Worm (Caenorhabditis elegans) whole organism, L4 larva: ENCODE data around the gene F19D8.2.

Experiments
- F49E8.2 ChIP-seq: sonication (generic microtip); optimal IDR thresholded peaks from 2 replicates; lab custom pipeline; 2016; ENCODE audit warnings: missing compliant biosample characterization, mild to moderate bottlenecking, missing genetic modification characterization, borderline replicate concordance
- Y105C5A.15 ChIP-seq: fragments of 200-800 bp; sonication (Bioruptor generic); IDR thresholded peaks from 2 replicates; pipeline ENCODE4 v1.3.6; 2022; ENCODE audit warnings: missing genetic modification characterization, missing compliant biosample characterization
- Y5F2A.4 ChIP-seq: fragments of 200-800 bp; sonication (Bioruptor generic); optimal IDR thresholded peaks from 2 replicates; lab custom pipeline; 2018; ENCODE audit warnings: mild to moderate bottlenecking, missing genetic modification characterization, missing compliant biosample characterization
- Y75B8A.6 ChIP-seq: fragments of 200-800 bp; sonication (Bioruptor generic); IDR thresholded peaks from 2 replicates; pipeline ENCODE4 v1.3.6; 2022; ENCODE audit warnings: missing genetic modification reagents, missing genetic modification characterization, missing compliant biosample characterization
- aha-1 ChIP-seq: fragments of 150-350 bp; peaks from one replicate; lab custom pipeline; 2014; ENCODE audit warnings: missing biosample characterization, missing genetic modification characterization
- aly-2 ChIP-seq: sonication (generic microtip); optimal IDR thresholded peaks from 2 replicates; lab custom pipeline; 2018; ENCODE audit warnings: missing biosample characterization, missing genetic modification characterization
- ama-1 ChIP-seq: fragments of 150-350 bp; optimal IDR thresholded peaks from 2 replicates; lab custom pipeline; 2014; ENCODE audit warnings: inconsistent platforms, mixed read lengths
- ceh-20 ChIP-seq: fragments of 200-800 bp; sonication (Bioruptor generic); IDR thresholded peaks from 2 replicates; pipeline ENCODE4 v1.3.6; 2022; ENCODE audit warnings: missing genetic modification reagents, missing genetic modification characterization, missing compliant biosample characterization
- ceh-62 ChIP-seq: sonication (generic microtip); optimal IDR thresholded peaks from 2 replicates; lab custom pipeline; 2017; ENCODE audit warnings: missing biosample characterization, missing genetic modification characterization
- ctbp-1 ChIP-seq: fragments of 200-800 bp; sonication (Bioruptor generic); IDR thresholded peaks from 2 replicates; pipeline ENCODE4 v1.3.6; 2022; ENCODE audit warnings: missing genetic modification reagents, missing genetic modification characterization, missing compliant biosample characterization
- daf-12 ChIP-seq: fragments of 150-350 bp; optimal IDR thresholded peaks from 2 replicates; lab custom pipeline; 2014; ENCODE audit warnings: missing biosample characterization, missing genetic modification reagents, missing genetic modification characterization
- daf-16 ChIP-seq, 3 experiments: sonication (generic microtip); optimal IDR thresholded peaks; 2 replicates each; lab custom pipeline; 2016 to 2017; ENCODE audit warnings: missing genetic modification characterization in 3 of 3, missing genetic modification reagents in 3 of 3, mild to moderate bottlenecking in 2 of 3, missing compliant biosample characterization in 2 of 3, missing biosample characterization in 1 of 3, moderate library complexity in 1 of 3
- dve-1 ChIP-seq: sonication (generic microtip); optimal IDR thresholded peaks from 2 replicates; lab custom pipeline; 2017; ENCODE audit warnings: antibody characterized with exemption, mild to moderate bottlenecking, missing genetic modification characterization, missing compliant biosample characterization; ENCODE audit not compliant: insufficient read depth
- egl-43 ChIP-seq: fragments of 200-800 bp; sonication (Bioruptor generic); IDR thresholded peaks from 2 replicates; pipeline ENCODE4 v1.3.6; 2022; ENCODE audit warnings: missing genetic modification reagents, missing genetic modification characterization, missing compliant biosample characterization
- fos-1 ChIP-seq: fragments of 150-350 bp; optimal IDR thresholded peaks from 2 replicates; lab custom pipeline; 2014; ENCODE audit warnings: missing biosample characterization, missing genetic modification characterization
- hlh-30 ChIP-seq: sonication (generic microtip); optimal IDR thresholded peaks from 2 replicates; lab custom pipeline; 2017; ENCODE audit warnings: antibody characterized with exemption, mild to moderate bottlenecking, missing genetic modification characterization, missing compliant biosample characterization; ENCODE audit not compliant: insufficient read depth
- lim-7 ChIP-seq: fragments of 200-800 bp; sonication (Bioruptor generic); IDR thresholded peaks from 2 replicates; pipeline ENCODE4 v1.3.6; 2022; ENCODE audit warnings: missing genetic modification characterization, missing compliant biosample characterization
- lin-39 ChIP-seq: fragments of 150-350 bp; optimal IDR thresholded peaks from 2 replicates; lab custom pipeline; 2014; ENCODE audit warnings: missing biosample characterization, missing genetic modification reagents, missing genetic modification characterization
- lir-3 ChIP-seq: sonication (generic microtip); optimal IDR thresholded peaks from 2 replicates; lab custom pipeline; 2016; ENCODE audit warnings: mild to moderate bottlenecking, missing genetic modification characterization, missing compliant biosample characterization
- lsy-2 ChIP-seq, 2 experiments: fragments of 150-350 bp in 1 of 2; sonication (generic microtip) in 1 of 2; optimal IDR thresholded peaks; 2 replicates each; lab custom pipeline; 2014 to 2017; ENCODE audit warnings: missing biosample characterization in 2 of 2, missing genetic modification characterization in 2 of 2
- mdl-1 ChIP-seq, 2 experiments: fragments of 150-350 bp in 1 of 2; sonication (generic microtip) in 1 of 2; optimal IDR thresholded peaks; 2 replicates each; lab custom pipeline; 2014 to 2017; ENCODE audit warnings: missing biosample characterization in 2 of 2, missing genetic modification characterization in 2 of 2
- mep-1 ChIP-seq: fragments of 150-350 bp; sonication (generic microtip); optimal IDR thresholded peaks from 3 replicates; lab custom pipeline; 2014; ENCODE audit warnings: missing biosample characterization, missing genetic modification characterization
- mxl-3 ChIP-seq: fragments of 200-800 bp; sonication (Bioruptor generic); optimal IDR thresholded peaks from 2 replicates; lab custom pipeline; 2018; ENCODE audit warnings: mild to moderate bottlenecking, missing genetic modification characterization, missing compliant biosample characterization
- nhr-41 ChIP-seq: fragments of 200-800 bp; sonication (Bioruptor generic); IDR thresholded peaks from 2 replicates; pipeline ENCODE4 v1.3.6; 2022; ENCODE audit warnings: missing genetic modification reagents, missing genetic modification characterization, missing compliant biosample characterization
- nhr-48 ChIP-seq: sonication (generic microtip); optimal IDR thresholded peaks from 2 replicates; lab custom pipeline; 2016; ENCODE audit warnings: mild to moderate bottlenecking, missing genetic modification characterization, missing compliant biosample characterization
- nhr-6 ChIP-seq: fragments of 150-350 bp; optimal IDR thresholded peaks from 2 replicates; lab custom pipeline; 2014; ENCODE audit warnings: missing biosample characterization, missing genetic modification characterization
- nhr-76 ChIP-seq: fragments of 150-350 bp; optimal IDR thresholded peaks from 2 replicates; lab custom pipeline; 2014; ENCODE audit warnings: missing biosample characterization, missing genetic modification characterization
- pha-4 ChIP-seq, 2 experiments: fragments of 150-350 bp in 1 of 2; fragments of 200-800 bp in 1 of 2; sonication (Bioruptor generic) in 1 of 2; IDR thresholded peaks in 1 of 2; optimal IDR thresholded peaks in 1 of 2; 2 replicates each; pipeline versions ENCODE4 v1.3.6 to Lab custom; 2014 to 2022; ENCODE audit warnings: missing genetic modification characterization in 2 of 2, missing genetic modification reagents in 2 of 2, missing biosample characterization in 1 of 2, missing compliant biosample characterization in 1 of 2
- pqm-1 ChIP-seq: sonication (generic microtip); optimal IDR thresholded peaks from 2 replicates; lab custom pipeline; 2017; ENCODE audit warnings: missing biosample characterization, missing genetic modification characterization
- snpc-1.2 ChIP-seq: fragments of 200-800 bp; sonication (Bioruptor generic); IDR thresholded peaks from 2 replicates; pipeline ENCODE4 v1.3.6; 2022; ENCODE audit warnings: missing genetic modification reagents, missing genetic modification characterization, missing compliant biosample characterization
- snpc-4 ChIP-seq: fragments of 150-350 bp; optimal IDR thresholded peaks from 2 replicates; lab custom pipeline; 2014; ENCODE audit warnings: missing biosample characterization, missing genetic modification characterization
- tag-97 ChIP-seq: fragments of 200-800 bp; sonication (Bioruptor generic); IDR thresholded peaks from 2 replicates; pipeline ENCODE4 v1.3.6; 2022; ENCODE audit warnings: missing genetic modification characterization, missing compliant biosample characterization
- tra-1 ChIP-seq: fragments of 200-800 bp; sonication (Bioruptor generic); IDR thresholded peaks from 2 replicates; pipeline ENCODE4 v1.3.6; 2022; ENCODE audit warnings: missing genetic modification reagents, missing genetic modification characterization, missing compliant biosample characterization
- unc-130 ChIP-seq: sonication (generic microtip); optimal IDR thresholded peaks from 2 replicates; lab custom pipeline; 2016; ENCODE audit warnings: missing genetic modification reagents, missing genetic modification characterization, missing compliant biosample characterization
- unc-62 ChIP-seq, 3 experiments: fragments of 150-350 bp in 1 of 3; sonication (generic microtip); optimal IDR thresholded peaks in 2 of 3; peaks in 1 of 3; 1 replicate in 1 of 3; 2 replicates in 2 of 3; lab custom pipeline; 2014 to 2017; ENCODE audit warnings: missing biosample characterization in 3 of 3, missing genetic modification characterization in 3 of 3, missing genetic modification reagents in 3 of 3, missing genotype in 1 of 3
- vab-7 ChIP-seq: fragments of 200-800 bp; sonication (Bioruptor generic); IDR thresholded peaks from 2 replicates; pipeline ENCODE4 v1.3.6; 2022; ENCODE audit warnings: missing genetic modification reagents, missing genetic modification characterization, missing compliant biosample characterization
- zag-1 ChIP-seq: fragments of 150-350 bp; optimal IDR thresholded peaks from 2 replicates; lab custom pipeline; 2014; ENCODE audit warnings: missing biosample characterization, missing genetic modification characterization
- zfp-3 ChIP-seq: fragments of 200-800 bp; sonication (Bioruptor generic); conservative IDR thresholded peaks from 2 replicates; pipeline ENCODE4 v1.3.6; 2022; ENCODE audit warnings: missing genetic modification reagents, missing genetic modification characterization, missing compliant biosample characterization
- ztf-11 ChIP-seq: fragments of 150-350 bp; optimal IDR thresholded peaks from 2 replicates; lab custom pipeline; 2014; ENCODE audit warnings: missing biosample characterization, missing genetic modification characterization

Gene F19D8.2

DNA sequence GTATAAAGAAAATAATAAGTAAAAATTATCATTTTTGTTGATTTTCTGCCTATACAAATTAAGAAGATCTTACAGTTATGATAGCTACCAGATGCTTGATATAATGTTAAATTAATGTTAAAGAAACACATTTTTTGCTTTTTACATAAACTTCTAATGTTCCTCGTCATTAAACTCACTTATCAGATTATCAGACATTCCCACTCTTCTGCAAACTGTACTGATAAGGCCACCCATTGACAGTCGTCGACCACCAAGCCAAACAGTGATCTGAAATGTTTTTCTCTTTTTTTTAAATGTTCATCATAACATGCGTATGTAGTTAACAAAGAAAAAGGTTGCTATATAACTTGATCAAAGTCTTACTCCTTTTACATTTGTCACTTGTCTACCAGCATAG lies 15.4 kb upstream of the F19D8.2 start:
- TF ChIP-seq lir-3 (tag; lab: Kevin White, UChicago) (no peak), aha-1 (tag; lab: Kevin White, UChicago) (peak; percentile 85), pqm-1 (tag; lab: Kevin White, UChicago) (peak; percentile 55), ama-1 (lab: Kevin White, UChicago) (no peak)

DNA sequence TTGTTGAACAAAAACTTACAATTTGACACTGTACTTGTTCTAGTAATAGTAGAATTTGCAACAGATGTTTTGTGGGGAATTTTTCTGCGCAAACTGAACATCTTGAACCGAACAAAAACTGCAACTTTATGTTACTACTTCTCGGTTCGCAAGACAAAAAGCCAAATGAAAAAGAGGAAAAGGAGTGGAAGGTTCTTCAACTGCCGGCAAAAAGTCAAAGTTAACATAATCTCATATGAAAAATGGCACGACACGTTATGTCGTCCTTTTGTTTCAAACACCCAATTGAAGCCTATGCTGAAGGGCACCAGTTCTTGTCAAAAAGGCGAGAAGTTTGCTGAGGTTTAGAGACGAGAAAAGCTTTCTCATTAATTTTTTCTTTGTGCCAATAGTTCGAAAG lies 10.7 kb upstream of the F19D8.2 start, which contains the start of gene twk-23:
twk-23 (minus strand) TSS at position 101 of the 400 bp plus-strand sequence.
- TF ChIP-seq nhr-48 (tag; lab: Kevin White, UChicago) = no peak
- TF ChIP-seq unc-62 (GFP tag; optimal IDR thresholded peaks at IDR 0.05 in 1 of 2; lab: Kevin White, UChicago) = peak in 1 of 2 experiments; percentile 12
- TF ChIP-seq unc-62 (tag; optimal IDR thresholded peaks at IDR 0.05; lab: Kevin White, UChicago) = no peak
- TF ChIP-seq nhr-76 (tag; lab: Kevin White, UChicago) = no peak
- no peak for TF ChIP-seq vab-7
- peak; percentile 3 for TF ChIP-seq aha-1 (tag; lab: Kevin White, UChicago)

ce11 chrX:13833448-13833847 lies 779 bp upstream of the F19D8.2 start:
- TF ChIP-seq lim-7 (GFP tag; lab: Robert Waterston, UW) (no peak), daf-12 (tag; lab: Kevin White, UChicago) (no peak), egl-43 (GFP tag; lab: Robert Waterston, UW) (no peak), Y5F2A.4 (no peak), Y105C5A.15 (GFP tag; lab: Robert Waterston, UW) (no peak)

ce11 chrX:13838019-13838418 lies 3.8 kb downstream of the F19D8.2 start:
- TF ChIP-seq pha-4 (GFP tag; IDR thresholded peaks at IDR 0.05; lab: Robert Waterston, UW) = no peak
- no peak for TF ChIP-seq pha-4 (tag; optimal IDR thresholded peaks at IDR 0.05; lab: Kevin White, UChicago)
- TF ChIP-seq F49E8.2 (tag; lab: Kevin White, UChicago) = no peak
- no peak for TF ChIP-seq fos-1 (tag; lab: Kevin White, UChicago)
- TF ChIP-seq daf-12 (tag; lab: Kevin White, UChicago) = no peak
- TF ChIP-seq zfp-3 (GFP tag; lab: Robert Waterston, UW) = no peak
- TF ChIP-seq unc-130 (GFP tag; lab: Kevin White, UChicago) = no peak
- TF ChIP-seq, all 104 proteins: peak for 0

ce11 chrX:13840336-13840735 lies 6.1 kb downstream of the F19D8.2 start:
- TF ChIP-seq lsy-2 (tag; optimal IDR thresholded peaks at IDR 0.05; lab: Kevin White, UChicago) (no peak), ctbp-1 (GFP tag; lab: Robert Waterston, UW) (no peak), zag-1 (tag; lab: Kevin White, UChicago) (no peak), ceh-62 (tag; lab: Kevin White, UChicago) (no peak), ceh-20 (GFP tag; lab: Robert Waterston, UW) (no peak), aha-1 (tag; lab: Kevin White, UChicago) (peak; percentile 91), nhr-41 (GFP tag; lab: Robert Waterston, UW) (no peak), fos-1 (tag; lab: Kevin White, UChicago) (no peak)

- TF ChIP-seq aly-2 (tag; lab: Kevin White, UChicago) (no peak), mep-1 (tag; lab: Kevin White, UChicago) (no peak), dve-1 (no peak)
- TF ChIP-seq, all 104 proteins: peak for 0
Measured at ce11 chrX:13841277-13841676, 7.0 kb downstream of the F19D8.2 start, which contains the start of gene M03B6.1. Gene M03B6.1, plus strand, starts transcription at chrX:13841610.

- TF ChIP-seq lin-39 (tag; lab: Kevin White, UChicago) = no peak
- no peak for TF ChIP-seq daf-16 (GFP tag; optimal IDR thresholded peaks at IDR 0.05; lab: Kevin White, UChicago)
- TF ChIP-seq daf-16 (tag; optimal IDR thresholded peaks at IDR 0.05; lab: Kevin White, UChicago) = no peak
- TF ChIP-seq nhr-6 (tag; lab: Kevin White, UChicago) = no peak
- TF ChIP-seq Y75B8A.6 (GFP tag; lab: Robert Waterston, UW) = no peak
- TF ChIP-seq snpc-1.2 (GFP tag; lab: Robert Waterston, UW) = no peak
- no peak for TF ChIP-seq mdl-1 (tag; optimal IDR thresholded peaks at IDR 0.05; lab: Kevin White, UChicago)
- TF ChIP-seq snpc-4 (tag; lab: Kevin White, UChicago) = no peak
- TF ChIP-seq tra-1 = no peak
- no peak for TF ChIP-seq unc-62 (GFP tag; optimal IDR thresholded peaks at IDR 0.05 in 1 of 2; lab: Kevin White, UChicago)
- no peak for TF ChIP-seq unc-62 (tag; optimal IDR thresholded peaks at IDR 0.05; lab: Kevin White, UChicago)
- TF ChIP-seq aha-1 (tag; lab: Kevin White, UChicago) = no peak
- TF ChIP-seq ztf-11 (tag; lab: Kevin White, UChicago) = no peak
- TF ChIP-seq hlh-30 (tag; lab: Kevin White, UChicago) = no peak
- TF ChIP-seq tag-97 (GFP tag; lab: Robert Waterston, UW) = no peak
- TF ChIP-seq mxl-3 (GFP tag; lab: Kevin White, UChicago) = no peak
Measured at ce11 chrX:13843676-13844075, 9.4 kb downstream of the F19D8.2 start, which contains the start of gene M03B6.5. Gene M03B6.5, plus strand, starts transcription at chrX:13843976.
